Worm (Caenorhabditis elegans) whole organism, mixed stage, embryonic: ENCODE results near the gene cest-5.1.

ENCODE experiments used
- bed-3 ChIP-seq: fragments of 200-800 bp; sonication (Bioruptor generic); optimal IDR thresholded peaks from 3 replicates; lab custom pipeline; 2018; ENCODE audit warnings: mild to moderate bottlenecking, missing genetic modification characterization, moderate library complexity, missing compliant biosample characterization
- blmp-1 ChIP-seq: fragments of 150-350 bp; optimal IDR thresholded peaks from 2 replicates; lab custom pipeline; 2014; ENCODE audit warnings: missing biosample characterization, missing genetic modification characterization
- flh-1 ChIP-seq: fragments of 200-800 bp; sonication (Bioruptor generic); optimal IDR thresholded peaks from 2 replicates; lab custom pipeline; 2018; ENCODE audit warnings: mild to moderate bottlenecking, missing genetic modification characterization, moderate library complexity, missing compliant biosample characterization
- ham-2 ChIP-seq: fragments of 200-800 bp; sonication (Bioruptor generic); optimal IDR thresholded peaks from 2 replicates; lab custom pipeline; 2018; ENCODE audit warnings: mild to moderate bottlenecking, missing genetic modification characterization, missing compliant biosample characterization
- mab-5 ChIP-seq: fragments of 150-350 bp; optimal IDR thresholded peaks from 2 replicates; lab custom pipeline; 2014; ENCODE audit warnings: missing biosample characterization, missing genetic modification characterization
- nhr-12 ChIP-seq: fragments of 150-350 bp; optimal IDR thresholded peaks from 2 replicates; lab custom pipeline; 2014; ENCODE audit warnings: missing biosample characterization, missing genetic modification characterization
- nhr-2 ChIP-seq: fragments of 150-350 bp; optimal IDR thresholded peaks from 2 replicates; lab custom pipeline; 2014; ENCODE audit warnings: missing biosample characterization, missing genetic modification characterization
- nhr-28 ChIP-seq: fragments of 150-350 bp; optimal IDR thresholded peaks from 2 replicates; lab custom pipeline; 2014; ENCODE audit warnings: missing biosample characterization, missing genetic modification characterization
- pha-4 ChIP-seq: fragments of 150-350 bp; optimal IDR thresholded peaks from 2 replicates; lab custom pipeline; 2018; ENCODE audit warnings: missing biosample characterization, missing genetic modification reagents, missing genetic modification characterization
- snpc-4 ChIP-seq: fragments of 150-350 bp; optimal IDR thresholded peaks from 2 replicates; lab custom pipeline; 2014; ENCODE audit warnings: missing biosample characterization, missing genetic modification characterization
- unc-62 ChIP-seq: fragments of 150-350 bp; optimal IDR thresholded peaks from 2 replicates; lab custom pipeline; 2014; ENCODE audit warnings: missing biosample characterization, missing genetic modification reagents, missing genetic modification characterization

DNA sequence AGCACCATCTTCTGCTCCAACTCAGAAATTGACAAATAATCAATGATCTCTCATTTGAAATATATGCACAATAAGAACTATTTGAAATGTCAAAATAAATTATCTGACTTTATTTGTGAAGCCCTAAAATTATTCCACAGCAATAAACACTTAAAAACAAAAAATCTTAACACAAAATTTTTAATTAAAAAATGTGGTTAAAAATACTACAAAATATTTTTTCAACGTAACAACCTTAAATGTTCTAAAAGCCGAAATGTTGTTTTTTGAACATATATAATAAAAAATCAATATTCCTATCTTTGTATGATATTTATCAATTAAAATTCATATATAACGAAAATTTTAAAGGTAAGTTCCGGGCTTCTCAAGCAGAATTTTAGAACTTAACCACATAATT lies 32.1 kb downstream of the cest-5.1 start, which contains the start of gene F38A5.8:
- TF ChIP-seq snpc-4 (tag; lab: Kevin White, UChicago): no peak
- no peak for TF ChIP-seq pha-4 (tag; lab: Kevin White, UChicago)
- no peak for TF ChIP-seq unc-62 (GFP tag; lab: Kevin White, UChicago)
- no peak for TF ChIP-seq nhr-12
- TF ChIP-seq mab-5: no peak
- TF ChIP-seq ham-2: no peak
- no peak for TF ChIP-seq flh-1 (GFP tag; lab: Kevin White, UChicago)
- no peak for TF ChIP-seq nhr-28
- TF ChIP-seq blmp-1 (tag; lab: Kevin White, UChicago): no peak
- no peak for TF ChIP-seq bed-3 (GFP tag; lab: Kevin White, UChicago)
- no peak for TF ChIP-seq nhr-2 (tag; lab: Kevin White, UChicago)
